Fruit fly (Drosophila melanogaster) whole organism, embryonic: ENCODE results near the gene Vps53.

Experiments
- Antp ChIP-seq: fragments of 200-800 bp; sonication (Bioruptor generic); optimal IDR thresholded peaks from 3 replicates; lab custom pipeline; 2016; ENCODE audit warnings: missing biosample characterization, missing genetic modification characterization
- CG11398 ChIP-seq: fragments of 200-800 bp; sonication (Bioruptor generic); optimal IDR thresholded peaks from 2 replicates; lab custom pipeline; 2016; ENCODE audit warnings: missing biosample characterization, missing genetic modification characterization
- CG12391 ChIP-seq: fragments of 200-800 bp; sonication (Bioruptor generic); optimal IDR thresholded peaks from 3 replicates; lab custom pipeline; 2018; ENCODE audit warnings: missing biosample characterization, mild to moderate bottlenecking, missing genetic modification characterization, moderate library complexity
- CG13287 ChIP-seq: fragments of 200-800 bp; sonication (Bioruptor generic); IDR thresholded peaks from 2 replicates; pipeline ENCODE4 v1.3.6; 2022; ENCODE audit warnings: missing biosample characterization, missing genetic modification characterization; ENCODE audit not compliant: partially characterized antibody
- CG15073 ChIP-seq: fragments of 200-800 bp; sonication (Bioruptor generic); optimal IDR thresholded peaks from 2 replicates; lab custom pipeline; 2016; ENCODE audit warnings: missing biosample characterization, missing genetic modification characterization
- CG15479 ChIP-seq: fragments of 200-800 bp; sonication (Bioruptor generic); optimal IDR thresholded peaks from 3 replicates; lab custom pipeline; 2019; ENCODE audit warnings: missing biosample characterization, mild to moderate bottlenecking, missing genetic modification characterization, moderate library complexity
- CG17361 ChIP-seq: fragments of 200-800 bp; sonication (Bioruptor generic); IDR thresholded peaks from 3 replicates; pipeline ENCODE4 v1.3.6; 2022; ENCODE audit warnings: missing biosample characterization, missing genetic modification characterization
- CG17829 ChIP-seq: fragments of 200-800 bp; optimal IDR thresholded peaks from 2 replicates; lab custom pipeline; 2019; ENCODE audit warnings: missing biosample characterization, mild to moderate bottlenecking, missing genetic modification characterization, moderate library complexity
- CG2875 ChIP-seq: fragments of 200-800 bp; sonication (Bioruptor generic); optimal IDR thresholded peaks from 2 replicates; lab custom pipeline; 2017; ENCODE audit warnings: missing biosample characterization, mild to moderate bottlenecking, missing genetic modification characterization, missing genetic modification reagents
- CG4730 ChIP-seq: fragments of 200-800 bp; sonication (Bioruptor generic); IDR thresholded peaks from 2 replicates; pipeline ENCODE4 v1.3.6; 2022; ENCODE audit warnings: missing biosample characterization, missing genetic modification characterization
- CG6175 ChIP-seq: fragments of 200-800 bp; sonication (Bioruptor generic); IDR thresholded peaks from 3 replicates; pipeline ENCODE4 v1.3.6; 2022; ENCODE audit warnings: missing biosample characterization, missing genetic modification characterization
- CG6854 ChIP-seq: fragments of 200-800 bp; sonication (Bioruptor generic); optimal IDR thresholded peaks from 3 replicates; lab custom pipeline; 2017; ENCODE audit warnings: missing biosample characterization, mild to moderate bottlenecking, missing genetic modification characterization
- CG7372 ChIP-seq: fragments of 200-800 bp; sonication (Bioruptor generic); IDR thresholded peaks from 2 replicates; pipeline ENCODE4 v1.3.6; 2022; ENCODE audit warnings: missing biosample characterization, missing genetic modification characterization
- CG9727 ChIP-seq: fragments of 200-800 bp; sonication (Bioruptor generic); optimal IDR thresholded peaks from 3 replicates; lab custom pipeline; 2017; ENCODE audit warnings: missing biosample characterization, mild to moderate bottlenecking, missing genetic modification characterization
- CG9817 ChIP-seq: fragments of 200-800 bp; sonication (Bioruptor generic); optimal IDR thresholded peaks from 2 replicates; lab custom pipeline; 2018; ENCODE audit warnings: missing biosample characterization, mild to moderate bottlenecking, missing genetic modification characterization, moderate library complexity
- Chrac-16 ChIP-seq: fragments of 200-800 bp; sonication (Bioruptor generic); optimal IDR thresholded peaks from 3 replicates; lab custom pipeline; 2016; ENCODE audit warnings: missing biosample characterization, missing genetic modification characterization
- E2f1 ChIP-seq: fragments of 200-800 bp; sonication (Bioruptor generic); IDR thresholded peaks from 2 replicates; pipeline ENCODE4 v1.3.6; 2022; ENCODE audit warnings: missing biosample characterization, missing genetic modification characterization
- Gsc ChIP-seq: fragments of 200-800 bp; sonication (Bioruptor generic); IDR thresholded peaks from 2 replicates; pipeline ENCODE4 v1.3.6; 2022; ENCODE audit warnings: missing biosample characterization, missing genetic modification characterization
- Gug ChIP-seq: fragments of 200-800 bp; sonication (Bioruptor generic); IDR thresholded peaks from 4 replicates; pipeline ENCODE4 v1.3.6; 2022; ENCODE audit warnings: missing biosample characterization, missing genetic modification characterization
- H2.0 ChIP-seq: fragments of 200-800 bp; sonication (Bioruptor generic); IDR thresholded peaks from 2 replicates; pipeline ENCODE4 v1.3.6; 2022; ENCODE audit warnings: missing biosample characterization, missing genetic modification characterization
- Hey ChIP-seq: fragments of 200-800 bp; sonication (Bioruptor generic); optimal IDR thresholded peaks from 3 replicates; lab custom pipeline; 2018; ENCODE audit warnings: missing biosample characterization, mild to moderate bottlenecking, missing genetic modification characterization
- Hr51 ChIP-seq, 2 experiments: fragments of 200-800 bp; sonication (Bioruptor generic); optimal IDR thresholded peaks; 2 replicates in 1 of 2; 3 replicates in 1 of 2; lab custom pipeline; 2016 to 2018; ENCODE audit warnings: missing biosample characterization in 2 of 2, missing genetic modification characterization in 2 of 2, mild to moderate bottlenecking in 1 of 2, moderate library complexity in 1 of 2
- Kr ChIP-seq: fragments of 200-800 bp; sonication (Bioruptor generic); optimal IDR thresholded peaks from 2 replicates; lab custom pipeline; 2017; ENCODE audit warnings: missing biosample characterization, mild to moderate bottlenecking, missing genetic modification characterization
- MBD-R2 ChIP-seq: fragments of 200-800 bp; sonication (Bioruptor generic); IDR thresholded peaks from 2 replicates; pipeline ENCODE4 v1.3.6; 2022; ENCODE audit warnings: missing biosample characterization, missing genetic modification characterization
- NfI ChIP-seq: fragments of 200-800 bp; sonication (Bioruptor generic); optimal IDR thresholded peaks from 3 replicates; lab custom pipeline; 2018; ENCODE audit warnings: missing biosample characterization, mild to moderate bottlenecking, missing genetic modification characterization, moderate library complexity
- Side ChIP-seq: fragments of 200-800 bp; sonication (Bioruptor generic); optimal IDR thresholded peaks from 2 replicates; lab custom pipeline; 2016; ENCODE audit warnings: missing biosample characterization, missing genetic modification characterization
- TFAM ChIP-seq: fragments of 200-800 bp; sonication (Bioruptor generic); optimal IDR thresholded peaks from 2 replicates; lab custom pipeline; 2017; ENCODE audit warnings: missing biosample characterization, missing genetic modification characterization, inconsistent platforms
- abd-A ChIP-seq: fragments of 200-800 bp; sonication (Bioruptor generic); optimal IDR thresholded peaks from 3 replicates; lab custom pipeline; 2019; ENCODE audit warnings: missing biosample characterization, mild to moderate bottlenecking, missing genetic modification characterization, moderate library complexity
- az2 ChIP-seq: fragments of 200-800 bp; sonication (Bioruptor generic); optimal IDR thresholded peaks from 3 replicates; lab custom pipeline; 2016; ENCODE audit warnings: missing biosample characterization, missing genetic modification characterization
- bab2 ChIP-seq: fragments of 200-800 bp; sonication (Bioruptor generic); optimal IDR thresholded peaks from 2 replicates; lab custom pipeline; 2016; ENCODE audit warnings: missing biosample characterization, missing genetic modification characterization
- bcd ChIP-seq: fragments of 200-800 bp; sonication (Bioruptor generic); optimal IDR thresholded peaks from 2 replicates; lab custom pipeline; 2017; ENCODE audit warnings: missing biosample characterization, mild to moderate bottlenecking, missing genetic modification characterization
- caup ChIP-seq: fragments of 200-800 bp; sonication (Bioruptor generic); optimal IDR thresholded peaks from 3 replicates; lab custom pipeline; 2017; ENCODE audit warnings: missing biosample characterization, mild to moderate bottlenecking, missing genetic modification characterization, moderate library complexity; ENCODE audit not compliant: severe bottlenecking
- cg ChIP-seq: fragments of 200-800 bp; sonication (Bioruptor generic); optimal IDR thresholded peaks from 3 replicates; lab custom pipeline; 2019; ENCODE audit warnings: missing biosample characterization, mild to moderate bottlenecking, missing genetic modification characterization, moderate library complexity
- esg ChIP-seq: fragments of 200-800 bp; sonication (Bioruptor generic); conservative IDR thresholded peaks from 2 replicates; pipeline ENCODE4 v1.3.6; 2022; ENCODE audit warnings: missing biosample characterization, missing genetic modification characterization
- fd64A ChIP-seq: fragments of 200-800 bp; sonication (Bioruptor generic); optimal IDR thresholded peaks from 3 replicates; lab custom pipeline; 2018; ENCODE audit warnings: missing biosample characterization, mild to moderate bottlenecking, missing genetic modification characterization
- fd96Cb ChIP-seq: fragments of 200-800 bp; sonication (Bioruptor generic); optimal IDR thresholded peaks from 2 replicates; lab custom pipeline; 2018; ENCODE audit warnings: missing biosample characterization, mild to moderate bottlenecking, missing genetic modification characterization, moderate library complexity
- ham ChIP-seq: fragments of 200-800 bp; sonication (Bioruptor generic); IDR thresholded peaks from 2 replicates; pipeline ENCODE4 v1.3.6; 2022; ENCODE audit warnings: missing biosample characterization, missing genetic modification characterization
- lov ChIP-seq, 2 experiments: fragments of 200-800 bp in 1 of 2; fragments of >200 bp in 1 of 2; sonication (Bioruptor generic) in 1 of 2; IDR thresholded peaks in 1 of 2; optimal IDR thresholded peaks in 1 of 2; 2 replicates in 1 of 2; 3 replicates in 1 of 2; pipeline versions ENCODE4 v1.3.6 to Lab custom; 2017 to 2022; ENCODE audit warnings: missing biosample characterization in 1 of 2, missing genetic modification characterization in 1 of 2
- odd ChIP-seq: fragments of 200-800 bp; sonication (Bioruptor generic); optimal IDR thresholded peaks from 2 replicates; lab custom pipeline; 2017; ENCODE audit warnings: missing biosample characterization, mild to moderate bottlenecking, missing genetic modification characterization
- onecut ChIP-seq: fragments of 200-800 bp; sonication (Bioruptor generic); IDR thresholded peaks from 2 replicates; pipeline ENCODE4 v1.3.6; 2022; ENCODE audit warnings: missing biosample characterization, missing genetic modification characterization
- org-1 ChIP-seq: fragments of 200-800 bp; sonication (Bioruptor generic); optimal IDR thresholded peaks from 2 replicates; lab custom pipeline; 2017; ENCODE audit warnings: missing biosample characterization, missing genetic modification characterization
- pnt ChIP-seq: fragments of 200-800 bp; sonication (Bioruptor generic); optimal IDR thresholded peaks from 3 replicates; lab custom pipeline; 2016; ENCODE audit warnings: missing biosample characterization, missing genetic modification characterization
- pros ChIP-seq: fragments of 200-800 bp; sonication (Bioruptor generic); optimal IDR thresholded peaks from 3 replicates; lab custom pipeline; 2019; ENCODE audit warnings: missing biosample characterization, mild to moderate bottlenecking, missing genetic modification characterization, moderate library complexity
- sens-2 ChIP-seq: fragments of 200-800 bp; sonication (Bioruptor generic); IDR thresholded peaks from 2 replicates; pipeline ENCODE4 v1.3.6; 2022; ENCODE audit warnings: missing biosample characterization, missing genetic modification characterization
- sob ChIP-seq: fragments of 200-800 bp; sonication (Bioruptor generic); IDR thresholded peaks from 2 replicates; pipeline ENCODE4 v1.3.6; 2022; ENCODE audit warnings: missing biosample characterization, missing genetic modification characterization
- tgo ChIP-seq: fragments of 200-800 bp; sonication (Bioruptor generic); IDR thresholded peaks from 3 replicates; pipeline ENCODE4 v1.3.6; 2022; ENCODE audit warnings: missing biosample characterization, missing genetic modification characterization
- tll ChIP-seq, 2 experiments: fragments of 200-800 bp in 1 of 2; fragments of >200 bp in 1 of 2; sonication (Bioruptor generic) in 1 of 2; optimal IDR thresholded peaks; 2 replicates each; lab custom pipeline; 2017 to 2019; ENCODE audit warnings: missing biosample characterization in 2 of 2, missing genetic modification characterization in 2 of 2, mild to moderate bottlenecking in 1 of 2, moderate library complexity in 1 of 2
- twi ChIP-seq: fragments of 200-800 bp; optimal IDR thresholded peaks from 2 replicates; lab custom pipeline; 2019; ENCODE audit warnings: missing biosample characterization, mild to moderate bottlenecking, missing genetic modification characterization, moderate library complexity
- zen ChIP-seq: fragments of 200-800 bp; sonication (Bioruptor generic); optimal IDR thresholded peaks from 3 replicates; lab custom pipeline; 2018; ENCODE audit warnings: missing biosample characterization, mild to moderate bottlenecking, missing genetic modification characterization, moderate library complexity
- zfh2 ChIP-seq: fragments of 200-800 bp; sonication (Bioruptor generic); optimal IDR thresholded peaks from 2 replicates; lab custom pipeline; 2016; ENCODE audit warnings: missing biosample characterization, missing genetic modification characterization

Vps53 gene

DNA sequence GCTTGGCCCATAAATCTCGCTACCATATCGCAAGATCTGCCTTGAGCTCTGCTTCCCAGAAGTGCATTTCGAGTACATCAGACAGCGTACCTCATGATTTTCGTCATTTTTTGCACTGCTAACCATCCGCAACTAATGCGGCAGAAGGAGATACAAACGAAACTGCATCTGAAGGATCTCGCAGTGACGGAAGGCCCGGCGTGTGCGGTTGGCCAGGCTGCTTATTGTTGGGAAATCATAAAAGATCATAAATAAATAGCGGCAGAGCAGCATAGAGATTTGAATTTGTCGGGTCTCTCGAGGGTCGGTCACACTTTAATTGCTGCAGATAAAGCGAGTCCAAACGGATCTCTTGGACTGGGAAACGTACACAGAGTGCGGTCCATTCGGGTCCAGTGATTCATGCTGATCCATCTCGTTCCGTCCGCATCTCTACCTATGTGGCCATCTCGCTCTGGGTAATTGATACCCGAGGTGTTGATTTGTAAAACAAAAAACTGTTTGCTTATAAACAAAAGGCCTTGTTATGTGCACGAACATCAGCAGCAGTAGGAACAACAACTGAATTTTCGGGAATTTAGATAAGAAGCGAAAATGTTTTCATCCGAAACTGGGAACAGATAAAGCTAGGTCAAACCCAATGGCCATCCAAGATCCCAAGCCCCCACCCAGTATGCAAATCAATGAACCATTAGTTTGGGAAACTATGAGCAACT lies 17.2 kb downstream of the Vps53 start (continued):
- TF ChIP-seq Antp (GFP tag; lab: Kevin White, UChicago), result no peak
- no peak for TF ChIP-seq org-1 (GFP tag; lab: Kevin White, UChicago)
- TF ChIP-seq tll (GFP tag; optimal IDR thresholded peaks at IDR 0.05; lab: Kevin White, UChicago), result peak in 1 of 2 experiments; percentile 89
- no peak for TF ChIP-seq abd-A (tag; lab: Kevin White, UChicago)
- TF ChIP-seq CG13287 (GFP tag; lab: Robert Waterston, UW), result no peak
- peak; percentile 59 for TF ChIP-seq twi (tag; lab: Kevin White, UChicago)
- TF ChIP-seq NfI, result no peak
- TF ChIP-seq fd96Cb, result no peak
- TF ChIP-seq CG12391 (tag; lab: Kevin White, UChicago), result no peak
- TF ChIP-seq CG11398 (GFP tag; lab: Kevin White, UChicago), result no peak
- no peak for TF ChIP-seq Hey (tag; lab: Kevin White, UChicago)
- TF ChIP-seq ham (GFP tag; lab: Robert Waterston, UW), result no peak
- TF ChIP-seq CG4730, result no peak
- no peak for TF ChIP-seq CG6175 (GFP tag; lab: Robert Waterston, UW)
- peak; percentile 25 for TF ChIP-seq odd
- no peak for TF ChIP-seq cg (GFP tag; lab: Kevin White, UChicago)
- TF ChIP-seq Gsc, result no peak
- TF ChIP-seq H2.0 (GFP tag; lab: Robert Waterston, UW), result no peak
- no peak for TF ChIP-seq caup (GFP tag; lab: Kevin White, UChicago)
- TF ChIP-seq az2 (GFP tag; lab: Kevin White, UChicago), result no peak
- TF ChIP-seq TFAM (GFP tag; lab: Kevin White, UChicago), result no peak
- TF ChIP-seq lov (optimal IDR thresholded peaks at IDR 0.05; lab: Kevin White, UChicago), result no peak
- TF ChIP-seq lov (GFP tag; IDR thresholded peaks at IDR 0.05; lab: Robert Waterston, UW), result no peak
- no peak for TF ChIP-seq CG9727 (GFP tag; lab: Kevin White, UChicago)
- TF ChIP-seq sens-2 (GFP tag; lab: Robert Waterston, UW), result no peak
- no peak for TF ChIP-seq MBD-R2 (GFP tag; lab: Robert Waterston, UW)
- no peak for TF ChIP-seq E2f1 (GFP tag; lab: Robert Waterston, UW)
- no peak for TF ChIP-seq pros (GFP tag; lab: Kevin White, UChicago)
- no peak for TF ChIP-seq CG2875 (GFP tag; lab: Kevin White, UChicago)
- peak; percentile 70 for TF ChIP-seq Kr (GFP tag; lab: Kevin White, UChicago)
- TF ChIP-seq CG7372 (GFP tag; lab: Robert Waterston, UW), result no peak
- TF ChIP-seq CG17829 (tag; lab: Kevin White, UChicago), result no peak
- no peak for TF ChIP-seq pnt (GFP tag; lab: Kevin White, UChicago)
- no peak for TF ChIP-seq bab2 (GFP tag; lab: Kevin White, UChicago)
- no peak for TF ChIP-seq Gug
- no peak for TF ChIP-seq tgo (GFP tag; lab: Robert Waterston, UW)
- peak; percentile 93 for TF ChIP-seq zen
- TF ChIP-seq Hr51 (GFP tag; optimal IDR thresholded peaks at IDR 0.05; lab: Kevin White, UChicago), result no peak
- TF ChIP-seq zfh2 (GFP tag; lab: Kevin White, UChicago), result no peak
- no peak for TF ChIP-seq onecut (GFP tag; lab: Robert Waterston, UW)
- TF ChIP-seq CG6854 (GFP tag; lab: Kevin White, UChicago), result no peak
- TF ChIP-seq CG15073 (GFP tag; lab: Kevin White, UChicago), result no peak
- TF ChIP-seq sob (GFP tag; lab: Robert Waterston, UW), result no peak
- no peak for TF ChIP-seq fd64A (GFP tag; lab: Kevin White, UChicago)
- no peak for TF ChIP-seq esg
- no peak for TF ChIP-seq bcd
- peak; percentile 27; the same call in 1 of the 3 replicates for TF ChIP-seq CG17361
- peak; percentile 99 for TF ChIP-seq CG15479 (GFP tag; lab: Kevin White, UChicago)
- no peak for TF ChIP-seq Side
- no peak for TF ChIP-seq CG9817 (tag; lab: Kevin White, UChicago)
- TF ChIP-seq Chrac-16 (GFP tag; lab: Kevin White, UChicago), result no peak
